Worm (Caenorhabditis elegans) whole organism, late embryonic: ENCODE data around the gene F13H10.1.

Source experiments
- F13H6.1 ChIP-seq: sonication (generic microtip); optimal IDR thresholded peaks from 2 replicates; lab custom pipeline; 2016; ENCODE audit warnings: missing genetic modification characterization, missing compliant biosample characterization
- K02D7.2 ChIP-seq: sonication (generic microtip); optimal IDR thresholded peaks from 2 replicates; lab custom pipeline; 2017; ENCODE audit warnings: mild to moderate bottlenecking, missing genetic modification characterization, missing compliant biosample characterization
- hlh-15 ChIP-seq: sonication (generic microtip); optimal IDR thresholded peaks from 2 replicates; lab custom pipeline; 2016; ENCODE audit warnings: missing genetic modification characterization, missing compliant biosample characterization
- nfya-1 ChIP-seq: sonication (generic microtip); optimal IDR thresholded peaks from 2 replicates; lab custom pipeline; 2017; ENCODE audit warnings: missing genetic modification characterization, mild to moderate bottlenecking, missing compliant biosample characterization, antibody characterized with exemption, moderate library complexity
- nhr-11 ChIP-seq: fragments of 150-350 bp; optimal IDR thresholded peaks from 2 replicates; lab custom pipeline; 2014; ENCODE audit warnings: missing biosample characterization, missing genetic modification characterization
- ref-2 ChIP-seq: sonication (generic microtip); optimal IDR thresholded peaks from 2 replicates; lab custom pipeline; 2016; ENCODE audit warnings: missing genetic modification characterization, missing compliant biosample characterization
- ttx-3 ChIP-seq: sonication (generic microtip); optimal IDR thresholded peaks from 2 replicates; lab custom pipeline; 2016; ENCODE audit warnings: missing genetic modification reagents, missing genetic modification characterization, missing compliant biosample characterization
- ztf-16 ChIP-seq: sonication (generic microtip); optimal IDR thresholded peaks from 2 replicates; lab custom pipeline; 2017; ENCODE audit warnings: missing genetic modification characterization, missing compliant biosample characterization

DNA sequence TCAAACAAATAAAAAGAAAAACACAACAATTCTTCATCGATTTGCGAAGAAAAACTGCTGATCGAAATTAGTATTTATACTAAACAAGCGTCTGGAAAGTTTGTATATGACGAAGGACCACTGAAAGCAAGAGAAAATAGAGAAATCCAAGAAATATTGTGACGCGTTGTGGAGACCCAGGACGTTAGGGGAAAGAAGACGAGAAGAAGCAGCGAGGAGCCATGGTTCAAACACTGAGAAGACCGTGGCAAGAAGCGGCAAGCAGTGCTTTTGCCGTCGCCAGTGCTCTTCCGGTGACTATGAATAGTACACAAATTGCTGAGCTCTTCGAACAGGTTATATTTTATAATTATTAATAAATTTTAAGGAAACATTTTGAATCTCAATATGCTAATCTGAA, 34.3 kb downstream of the F13H10.1 start:
- TF ChIP-seq K02D7.2 (tag; lab: Kevin White, UChicago) (no peak), ttx-3 (tag; lab: Kevin White, UChicago) (no peak), F13H6.1 (tag; lab: Kevin White, UChicago) (no peak), ref-2 (tag; lab: Kevin White, UChicago) (no peak), ztf-16 (tag; lab: Kevin White, UChicago) (no peak), hlh-15 (no peak), nfya-1 (tag; lab: Kevin White, UChicago) (peak; percentile 17), nhr-11 (tag; lab: Kevin White, UChicago) (no peak)
